Fruit fly (Drosophila melanogaster): ENCODE results near the gene CG43147.

The CG43147 gene

DNA sequence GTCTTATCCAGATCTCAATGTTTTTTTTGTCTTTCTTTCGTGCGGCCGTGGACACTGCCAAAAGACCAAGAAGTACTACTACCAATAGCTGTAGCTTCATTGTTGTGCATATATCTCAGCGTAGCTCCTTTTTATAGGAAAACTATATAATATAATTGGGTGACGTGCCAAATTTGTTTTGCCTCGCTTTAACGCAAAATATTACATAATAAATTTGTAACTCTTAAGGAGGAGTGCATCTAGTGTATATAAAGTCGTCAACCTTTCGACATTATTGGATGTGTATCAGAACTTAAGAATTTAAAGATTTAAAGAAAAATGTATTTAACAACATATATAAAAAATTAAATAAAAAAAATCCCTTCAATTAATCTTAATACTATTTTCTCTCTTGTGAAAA, at the start of gene CG43147:
Gene CG43147, minus strand, starts transcription at position 101 of the 400 bp plus-strand sequence.
- TF ChIP-seq CG8632 (GFP tag; optimal IDR thresholded peaks at IDR 0.05) (no peak), CG8119 (GFP tag; IDR thresholded peaks at IDR 0.05) (no peak), topi (GFP tag; optimal IDR thresholded peaks at IDR 0.05) (no peak), CG34406 (GFP tag; optimal IDR thresholded peaks at IDR 0.05) (no peak), CG8319 (GFP tag; optimal IDR thresholded peaks at IDR 0.05) (no peak), fkh (GFP tag; optimal IDR thresholded peaks at IDR 0.05) (no peak)

DNA sequence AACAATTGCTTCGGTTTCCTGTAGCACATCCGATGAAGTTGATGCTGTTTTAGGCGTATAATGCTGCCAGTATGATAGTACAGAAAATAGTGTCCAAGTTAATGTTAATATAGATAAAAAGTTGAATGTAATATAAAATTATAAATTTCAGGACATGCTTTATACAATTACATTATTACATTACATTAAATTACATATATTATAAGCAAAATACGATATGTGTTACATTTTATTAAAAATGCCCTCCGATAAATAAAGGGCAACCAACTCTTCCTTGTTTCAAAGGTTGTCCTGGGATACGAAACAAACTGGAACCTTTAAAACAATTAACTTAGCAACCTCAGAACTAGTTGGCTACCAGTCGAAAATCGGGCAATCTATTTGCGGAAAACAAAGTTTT, 48.8 kb upstream of the CG43147 start, which contains the start of gene CG17687:
Gene CG17687, plus strand, starts transcription at position 301 of the 400 bp plus-strand sequence.
- TF ChIP-seq svp (GFP tag), result peak; percentile 43
- no peak for TF ChIP-seq CG6163 (GFP tag; IDR thresholded peaks at IDR 0.05)

DNA sequence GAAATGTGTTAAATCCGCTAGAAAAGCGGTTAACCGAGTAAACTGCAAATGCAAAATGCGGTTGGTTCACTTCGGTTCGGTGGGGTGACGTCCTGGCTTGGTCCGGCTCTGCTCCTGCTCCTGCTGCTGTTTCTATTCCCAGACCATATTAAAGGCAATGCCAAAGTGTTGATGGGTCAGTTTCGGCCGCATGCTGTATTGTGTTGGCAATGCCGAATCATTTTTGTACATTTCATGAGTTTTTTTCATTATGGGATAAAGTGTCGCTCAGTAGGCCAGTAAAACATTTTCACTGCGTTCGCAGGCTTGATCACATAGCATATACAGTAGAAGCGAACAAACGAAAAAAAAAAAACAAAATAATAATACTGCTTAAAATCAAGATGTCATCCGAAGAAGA, 28.9 kb upstream of the CG43147 start, which contains the start of gene CG14113:
Gene CG14113, plus strand, starts transcription at position 301 of the 400 bp plus-strand sequence.
- TF ChIP-seq svp (GFP tag), result peak; percentile 4
- TF ChIP-seq CG15336 (GFP tag; IDR thresholded peaks at IDR 0.05), result no peak
- TF ChIP-seq ss (GFP tag; optimal IDR thresholded peaks at IDR 0.05), result no peak

DNA sequence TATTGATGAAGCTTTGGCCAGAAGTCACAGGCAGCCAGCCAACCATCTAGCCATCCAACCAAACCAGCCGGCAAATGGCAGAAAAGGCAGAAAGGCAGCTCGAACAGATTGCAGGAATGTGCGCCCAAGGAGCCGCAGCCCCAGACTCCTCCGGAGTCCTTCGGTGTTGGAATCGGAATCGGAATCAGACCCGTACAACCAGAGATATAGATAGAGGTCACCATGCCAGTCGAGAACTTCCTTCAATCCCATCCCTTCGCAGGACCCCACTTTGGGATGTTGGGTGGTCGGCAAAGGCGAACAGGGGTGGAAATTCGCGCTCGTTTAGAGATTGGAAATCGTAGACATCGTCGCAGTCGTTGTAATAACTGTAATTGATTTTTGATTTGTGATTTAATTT, 12.3 kb upstream of the CG43147 start:
- TF ChIP-seq CG31627 (GFP tag; optimal IDR thresholded peaks at IDR 0.05) (no peak), CG7368 (GFP tag; optimal IDR thresholded peaks at IDR 0.05) (no peak)

DNA sequence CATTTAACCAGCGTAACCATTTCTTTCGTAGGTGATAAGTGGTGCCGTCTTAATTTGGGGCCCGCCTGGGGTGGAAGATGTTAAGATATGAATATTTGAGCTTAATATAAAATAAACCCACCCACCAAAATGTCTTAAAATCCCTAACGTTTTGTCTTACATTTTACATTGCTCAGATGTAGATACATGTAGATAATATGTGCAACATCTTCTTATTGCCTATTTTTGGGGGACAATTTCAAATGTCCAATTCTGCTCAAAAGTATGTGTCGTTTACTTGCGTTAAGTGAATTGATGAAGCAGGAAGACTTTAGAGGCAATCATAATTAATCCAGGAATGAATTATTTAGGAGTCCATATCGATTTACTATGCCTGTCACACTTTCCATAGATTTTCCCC, 1.8 kb upstream of the CG43147 start:
- TF ChIP-seq CG8119 (GFP tag; IDR thresholded peaks at IDR 0.05), result no peak
- no peak for TF ChIP-seq cyc (GFP tag; optimal IDR thresholded peaks at IDR 0.05)
- no peak for TF ChIP-seq CG10631 (GFP tag; optimal IDR thresholded peaks at IDR 0.05)
- TF ChIP-seq Eip93F (GFP tag; optimal IDR thresholded peaks at IDR 0.05), result no peak
- no peak for TF ChIP-seq CG3032 (tag; optimal IDR thresholded peaks at IDR 0.05)

DNA sequence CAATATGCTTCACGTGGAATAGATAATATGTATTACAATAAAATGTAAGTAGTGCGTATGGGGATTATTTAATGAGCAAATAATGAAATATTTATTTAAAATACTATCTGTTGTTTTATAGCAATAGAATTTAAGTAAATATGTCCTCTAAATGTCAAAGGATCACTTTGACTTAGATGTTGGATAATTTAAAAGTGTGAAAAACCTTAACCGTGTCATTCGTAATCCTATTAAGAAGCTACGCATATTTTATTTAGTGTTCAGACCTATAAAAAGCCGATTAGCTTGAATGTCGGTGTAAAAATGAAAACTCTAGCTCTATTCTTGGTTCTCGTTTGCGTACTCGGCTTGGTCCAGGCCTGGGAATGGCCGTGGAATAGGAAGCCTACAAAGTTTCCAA, 1.4 kb upstream of the CG43147 start, which contains the start of gene SP:
Gene SP, plus strand, starts transcription at position 301 of the 400 bp plus-strand sequence.
- TF ChIP-seq Hr38 (GFP tag; optimal IDR thresholded peaks at IDR 0.05) (no peak), vri (GFP tag; optimal IDR thresholded peaks at IDR 0.05) (no peak), svp (GFP tag) (no peak), CG9139 (GFP tag; optimal IDR thresholded peaks at IDR 0.05) (no peak)

DNA sequence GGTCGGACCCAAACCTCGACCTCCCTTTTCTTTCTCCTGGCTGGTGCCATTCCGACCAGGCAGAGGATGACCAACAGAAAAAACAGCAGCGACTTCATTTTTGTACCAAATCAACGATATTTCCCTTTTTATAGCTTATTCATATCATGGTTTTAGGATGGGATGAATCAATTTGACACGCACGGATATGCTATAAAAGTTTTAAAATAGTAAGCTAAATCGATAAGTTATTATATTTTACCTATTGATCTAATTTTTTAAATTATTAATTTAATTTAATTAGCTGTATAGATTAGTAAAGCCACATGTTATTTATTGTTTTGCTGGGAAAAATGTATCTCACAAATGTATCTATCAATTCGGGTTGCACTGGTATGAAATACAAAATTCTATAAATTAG, 1.0 kb downstream of the CG43147 start, which contains the start of gene CG42481:
Gene CG42481, minus strand, starts transcription at position 101 of the 400 bp plus-strand sequence.
- TF ChIP-seq Met (GFP tag; optimal IDR thresholded peaks at IDR 0.05), result no peak
- TF ChIP-seq fkh (GFP tag; optimal IDR thresholded peaks at IDR 0.05), result no peak
- no peak for TF ChIP-seq CG10631 (GFP tag; optimal IDR thresholded peaks at IDR 0.05)
- TF ChIP-seq CG16779 (tag; optimal IDR thresholded peaks at IDR 0.05), result no peak
- no peak for TF ChIP-seq CG15336 (GFP tag; IDR thresholded peaks at IDR 0.05)
- TF ChIP-seq esn (GFP tag; optimal IDR thresholded peaks at IDR 0.05), result no peak
- no peak for TF ChIP-seq topi (GFP tag; optimal IDR thresholded peaks at IDR 0.05)
- TF ChIP-seq CG6808 (GFP tag; optimal IDR thresholded peaks at IDR 0.05), result no peak
- TF ChIP-seq CG7368 (GFP tag; optimal IDR thresholded peaks at IDR 0.05), result no peak
- no peak for TF ChIP-seq Eip78C (GFP tag)
- TF ChIP-seq Hr39 (GFP tag; optimal IDR thresholded peaks at IDR 0.05), result no peak
- TF ChIP-seq Smox (GFP tag; optimal IDR thresholded peaks at IDR 0.05), result no peak

DNA sequence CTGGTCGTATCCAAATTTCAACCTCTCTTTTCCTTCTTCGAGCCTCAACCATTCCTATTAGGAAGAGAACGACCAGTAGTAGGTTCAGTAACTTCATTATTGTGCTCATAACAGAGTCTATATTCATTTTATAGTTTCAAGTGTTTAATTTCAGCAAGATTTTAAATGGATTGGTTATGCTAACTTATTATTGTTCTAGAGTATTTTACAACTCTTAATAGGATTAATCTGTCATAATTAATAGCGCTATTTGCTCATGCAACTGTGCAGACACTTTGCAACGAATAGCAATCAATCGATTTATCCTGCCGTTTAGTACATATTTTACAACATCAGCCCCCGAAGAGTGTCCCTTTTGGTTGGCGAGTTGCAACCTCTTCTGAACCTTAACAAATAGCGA, 3.2 kb downstream of the CG43147 start, which contains the start of gene Sfp70A4:
Gene Sfp70A4, minus strand, starts transcription at position 101 of the 400 bp plus-strand sequence.
- no peak for TF ChIP-seq CG3919 (GFP tag; optimal IDR thresholded peaks at IDR 0.05)
- no peak for TF ChIP-seq Lpt (GFP tag; optimal IDR thresholded peaks at IDR 0.05)
- no peak for TF ChIP-seq OdsH (GFP tag; optimal IDR thresholded peaks at IDR 0.05)
- TF ChIP-seq Sox102F (GFP tag; optimal IDR thresholded peaks at IDR 0.05), result no peak
- no peak for TF ChIP-seq esn (GFP tag; optimal IDR thresholded peaks at IDR 0.05)
- TF ChIP-seq CG8319 (GFP tag; optimal IDR thresholded peaks at IDR 0.05), result no peak
- no peak for TF ChIP-seq vri (GFP tag; optimal IDR thresholded peaks at IDR 0.05)
